Fruit fly (Drosophila melanogaster) whole organism, prepupa: ENCODE results near the gene CG42747.
A peak's percentile ranks its signal among the peaks of the same experiment; 100 is the strongest.

Source experiments
- Blimp-1 ChIP-seq: fragments of 200-800 bp; sonication (Bioruptor generic); optimal IDR thresholded peaks from 3 replicates; lab custom pipeline; 2017; ENCODE audit warnings: missing biosample characterization, missing genetic modification characterization, mild to moderate bottlenecking, moderate library complexity, missing genetic modification reagents
- CG10631 ChIP-seq: fragments of 200-800 bp; sonication (Bioruptor generic); optimal IDR thresholded peaks from 2 replicates; lab custom pipeline; 2016; ENCODE audit warnings: missing biosample characterization, missing genetic modification characterization
- CG10669 ChIP-seq: fragments of 200-800 bp; sonication (Bioruptor generic); optimal IDR thresholded peaks from 3 replicates; lab custom pipeline; 2018; ENCODE audit warnings: missing biosample characterization, mild to moderate bottlenecking, missing genetic modification characterization, moderate library complexity
- CG11762 ChIP-seq: fragments of 200-800 bp; sonication (Bioruptor generic); optimal IDR thresholded peaks from 3 replicates; lab custom pipeline; 2016; ENCODE audit warnings: missing biosample characterization, missing genetic modification characterization; ENCODE audit not compliant: insufficient read depth
- CG15336 ChIP-seq: fragments of 200-800 bp; sonication (Bioruptor generic); IDR thresholded peaks from 2 replicates; pipeline ENCODE4 v1.3.6; 2022; ENCODE audit warnings: missing biosample characterization, missing genetic modification characterization
- CG1621 ChIP-seq: fragments of 200-800 bp; sonication (Bioruptor generic); optimal IDR thresholded peaks from 3 replicates; lab custom pipeline; 2018; ENCODE audit warnings: missing biosample characterization, mild to moderate bottlenecking, missing genetic modification characterization
- CG16779 ChIP-seq: fragments of 200-800 bp; sonication (Bioruptor generic); optimal IDR thresholded peaks from 3 replicates; lab custom pipeline; 2017; ENCODE audit warnings: missing biosample characterization, mild to moderate bottlenecking, missing genetic modification characterization
- CG3032 ChIP-seq: fragments of 200-800 bp; optimal IDR thresholded peaks from 2 replicates; lab custom pipeline; 2019; ENCODE audit warnings: missing biosample characterization, mild to moderate bottlenecking, missing genetic modification characterization, moderate library complexity
- CG31627 ChIP-seq: fragments of 200-800 bp; sonication (Bioruptor generic); optimal IDR thresholded peaks from 3 replicates; lab custom pipeline; 2016; ENCODE audit warnings: missing biosample characterization, missing genetic modification characterization
- CG32006 ChIP-seq: fragments of 200-800 bp; sonication (Bioruptor generic); optimal IDR thresholded peaks from 3 replicates; lab custom pipeline; 2017; ENCODE audit warnings: missing biosample characterization, mild to moderate bottlenecking, missing genetic modification characterization
- CG34406 ChIP-seq: fragments of 200-800 bp; sonication (Bioruptor generic); optimal IDR thresholded peaks from 3 replicates; lab custom pipeline; 2016; ENCODE audit warnings: missing biosample characterization, missing genetic modification characterization
- CG3919 ChIP-seq: fragments of 200-800 bp; sonication (Bioruptor generic); optimal IDR thresholded peaks from 3 replicates; lab custom pipeline; 2016; ENCODE audit warnings: missing biosample characterization, missing genetic modification characterization
- CG4318 ChIP-seq: fragments of 200-800 bp; sonication (Bioruptor generic); optimal IDR thresholded peaks from 3 replicates; lab custom pipeline; 2017; ENCODE audit warnings: missing biosample characterization, mild to moderate bottlenecking, missing genetic modification characterization
- CG6163 ChIP-seq: fragments of 200-800 bp; sonication (Bioruptor generic); IDR thresholded peaks from 3 replicates; pipeline ENCODE4 v1.3.6; 2022; ENCODE audit warnings: missing biosample characterization, missing genetic modification characterization
- CG6276 ChIP-seq: fragments of 200-800 bp; sonication (Bioruptor generic); optimal IDR thresholded peaks from 2 replicates; lab custom pipeline; 2017; ENCODE audit warnings: missing biosample characterization, mild to moderate bottlenecking, missing genetic modification characterization
- CG6792 ChIP-seq: fragments of 200-800 bp; sonication (Bioruptor generic); optimal IDR thresholded peaks from 3 replicates; lab custom pipeline; 2016; ENCODE audit warnings: missing biosample characterization, missing genetic modification characterization
- CG6854 ChIP-seq: fragments of 200-800 bp; sonication (Bioruptor generic); optimal IDR thresholded peaks from 2 replicates; lab custom pipeline; 2017; ENCODE audit warnings: missing biosample characterization, mild to moderate bottlenecking, missing genetic modification characterization
- CG7368 ChIP-seq: fragments of 200-800 bp; sonication (Bioruptor generic); optimal IDR thresholded peaks from 3 replicates; lab custom pipeline; 2016; ENCODE audit warnings: missing biosample characterization, missing genetic modification characterization
- CG8119 ChIP-seq: fragments of 200-800 bp; sonication (Bioruptor generic); IDR thresholded peaks from 3 replicates; pipeline ENCODE4 v1.3.6; 2022; ENCODE audit warnings: missing biosample characterization, missing genetic modification characterization
- CG9139 ChIP-seq: fragments of 200-800 bp; sonication (Bioruptor generic); optimal IDR thresholded peaks from 3 replicates; lab custom pipeline; 2017; ENCODE audit warnings: missing biosample characterization, mild to moderate bottlenecking, missing genetic modification characterization
- Eip78C ChIP-seq: fragments of 200-800 bp; sonication (Bioruptor generic); peaks from one replicate; lab custom pipeline; 2016; ENCODE audit warnings: missing biosample characterization, missing genetic modification characterization
- Eip93F ChIP-seq: fragments of 200-800 bp; sonication (Bioruptor generic); optimal IDR thresholded peaks from 2 replicates; lab custom pipeline; 2016; ENCODE audit warnings: missing biosample characterization, mild to moderate bottlenecking, missing genetic modification characterization
- Ets96B ChIP-seq: fragments of 200-800 bp; optimal IDR thresholded peaks from 2 replicates; lab custom pipeline; 2019; ENCODE audit warnings: missing biosample characterization, mild to moderate bottlenecking, missing genetic modification characterization, moderate library complexity
- Gug ChIP-seq: fragments of 200-800 bp; sonication (Bioruptor generic); IDR thresholded peaks from 2 replicates; pipeline ENCODE4 v1.3.6; 2022; ENCODE audit warnings: missing biosample characterization, missing genetic modification characterization
- Hr39 ChIP-seq: fragments of 200-800 bp; sonication (Bioruptor generic); optimal IDR thresholded peaks from 2 replicates; lab custom pipeline; 2016; ENCODE audit warnings: missing biosample characterization, missing genetic modification characterization
- Hr4 ChIP-seq: fragments of 200-800 bp; sonication (Bioruptor generic); optimal IDR thresholded peaks from 3 replicates; lab custom pipeline; 2016; ENCODE audit warnings: missing biosample characterization, missing genetic modification characterization
- Lpt ChIP-seq: fragments of 200-800 bp; sonication (Bioruptor generic); optimal IDR thresholded peaks from 3 replicates; lab custom pipeline; 2016; ENCODE audit warnings: missing biosample characterization, missing genetic modification characterization
- Met ChIP-seq: fragments of 200-800 bp; sonication (Bioruptor generic); optimal IDR thresholded peaks from 3 replicates; lab custom pipeline; 2016; ENCODE audit warnings: missing biosample characterization, missing genetic modification characterization
- OdsH ChIP-seq: fragments of 200-800 bp; sonication (Bioruptor generic); optimal IDR thresholded peaks from 3 replicates; lab custom pipeline; 2016; ENCODE audit warnings: missing biosample characterization, missing genetic modification characterization
- Sox102F ChIP-seq: fragments of 200-800 bp; sonication (Bioruptor generic); optimal IDR thresholded peaks from 2 replicates; lab custom pipeline; 2016; ENCODE audit warnings: missing biosample characterization, mild to moderate bottlenecking, missing genetic modification characterization
- Sox14 ChIP-seq: fragments of 200-800 bp; sonication (Bioruptor generic); optimal IDR thresholded peaks from 3 replicates; lab custom pipeline; 2016; ENCODE audit warnings: missing biosample characterization, missing genetic modification characterization
- achi ChIP-seq: fragments of 200-800 bp; sonication (Bioruptor generic); optimal IDR thresholded peaks from 3 replicates; lab custom pipeline; 2016; ENCODE audit warnings: missing biosample characterization, missing genetic modification characterization
- acj6 ChIP-seq: fragments of 200-800 bp; sonication (Bioruptor generic); optimal IDR thresholded peaks from 3 replicates; lab custom pipeline; 2016; ENCODE audit warnings: missing biosample characterization, missing genetic modification characterization
- dsx ChIP-seq: fragments of 200-800 bp; optimal IDR thresholded peaks from 3 replicates; lab custom pipeline; 2019; ENCODE audit warnings: missing biosample characterization, mild to moderate bottlenecking, missing genetic modification characterization, moderate library complexity; ENCODE audit not compliant: poor library complexity, severe bottlenecking
- eg ChIP-seq: fragments of 200-800 bp; sonication (Bioruptor generic); IDR thresholded peaks from 3 replicates; pipeline ENCODE4 v1.3.6; 2022; ENCODE audit warnings: missing biosample characterization, missing genetic modification characterization
- esn ChIP-seq: fragments of 200-800 bp; sonication (Bioruptor generic); optimal IDR thresholded peaks from 2 replicates; lab custom pipeline; 2016; ENCODE audit warnings: missing biosample characterization, mild to moderate bottlenecking, missing genetic modification characterization, moderate library complexity
- fd85E ChIP-seq: fragments of 200-800 bp; sonication (Bioruptor generic); optimal IDR thresholded peaks from 3 replicates; lab custom pipeline; 2016; ENCODE audit warnings: missing biosample characterization, missing genetic modification characterization
- lz ChIP-seq: fragments of 200-800 bp; sonication (Bioruptor generic); optimal IDR thresholded peaks from 3 replicates; lab custom pipeline; 2016; ENCODE audit warnings: missing biosample characterization, missing genetic modification characterization
- net ChIP-seq: fragments of 200-800 bp; sonication (Bioruptor generic); optimal IDR thresholded peaks from 3 replicates; lab custom pipeline; 2016; ENCODE audit warnings: missing biosample characterization, missing genetic modification characterization
- salr ChIP-seq, 2 experiments: fragments of 200-800 bp; sonication (Bioruptor generic); optimal IDR thresholded peaks; 3 replicates each; lab custom pipeline; 2016 to 2018; ENCODE audit warnings: missing biosample characterization in 2 of 2, missing genetic modification characterization in 2 of 2, mild to moderate bottlenecking in 1 of 2
- spab ChIP-seq: fragments of 200-800 bp; sonication (Bioruptor generic); optimal IDR thresholded peaks from 2 replicates; lab custom pipeline; 2017; ENCODE audit warnings: missing biosample characterization, mild to moderate bottlenecking, missing genetic modification characterization, missing genetic modification reagents
- ss ChIP-seq, 2 experiments: fragments of 200-800 bp; sonication (Bioruptor generic); optimal IDR thresholded peaks; 2 replicates in 1 of 2; 3 replicates in 1 of 2; lab custom pipeline; 2017 to 2018; ENCODE audit warnings: mild to moderate bottlenecking in 2 of 2, missing biosample characterization in 2 of 2, missing genetic modification characterization in 2 of 2, moderate library complexity in 1 of 2
- vri ChIP-seq: fragments of 200-800 bp; sonication (Bioruptor generic); optimal IDR thresholded peaks from 3 replicates; lab custom pipeline; 2016; ENCODE audit warnings: missing biosample characterization, mild to moderate bottlenecking, missing genetic modification characterization

The CG42747 gene

dm6 chr3L:6446553-6446952, 46.2 kb downstream of the CG42747 start (continued):
- TF ChIP-seq CG3032 (tag; lab: Kevin White, UChicago): peak; percentile 21
- peak; percentile 45 for TF ChIP-seq CG4318 (GFP tag; lab: Kevin White, UChicago)
- peak; percentile 48 for TF ChIP-seq Lpt (GFP tag; lab: Kevin White, UChicago)
- TF ChIP-seq spab: peak; percentile 9
- TF ChIP-seq CG11762 (GFP tag; lab: Kevin White, UChicago): no peak
- peak; percentile 4 for TF ChIP-seq CG6276 (GFP tag; lab: Kevin White, UChicago)
- peak; percentile 8 to 43 for TF ChIP-seq salr (GFP tag; optimal IDR thresholded peaks at IDR 0.05; lab: Kevin White, UChicago)
- peak; percentile 68 for TF ChIP-seq Hr39 (GFP tag; lab: Kevin White, UChicago)
- peak; percentile 45 for TF ChIP-seq CG10631 (GFP tag; lab: Kevin White, UChicago)
- TF ChIP-seq Sox14: peak; percentile 53
- peak; percentile 55 for TF ChIP-seq vri (GFP tag; lab: Kevin White, UChicago)
- peak; percentile 65 for TF ChIP-seq lz
- peak; percentile 65 for TF ChIP-seq CG31627 (GFP tag; lab: Kevin White, UChicago)
- peak; percentile 22 for TF ChIP-seq dsx

- TF ChIP-seq CG6163 (GFP tag; lab: Robert Waterston, UW): peak; percentile 63; the same call in 2 of the 3 replicates
- no peak for TF ChIP-seq lz
- TF ChIP-seq CG15336 (GFP tag; lab: Robert Waterston, UW): peak; percentile 68; the same call in 1 of the 2 replicates
- peak in 1 of 2 experiments; percentile 49 for TF ChIP-seq salr (GFP tag; optimal IDR thresholded peaks at IDR 0.05; lab: Kevin White, UChicago)
- TF ChIP-seq CG3919: no peak
- no peak for TF ChIP-seq spab
- peak; percentile 16 for TF ChIP-seq Lpt (GFP tag; lab: Kevin White, UChicago)
- peak; percentile 77 for TF ChIP-seq eg (GFP tag; lab: Robert Waterston, UW)
- TF ChIP-seq CG4318 (GFP tag; lab: Kevin White, UChicago): no peak
- TF ChIP-seq Sox102F (GFP tag; lab: Kevin White, UChicago): no peak
- TF ChIP-seq Ets96B (tag; lab: Kevin White, UChicago): no peak
- no peak for TF ChIP-seq CG6792 (GFP tag; lab: Kevin White, UChicago)
- peak; percentile 49 for TF ChIP-seq CG32006
- peak; percentile 14 for TF ChIP-seq CG6276 (GFP tag; lab: Kevin White, UChicago)
- TF ChIP-seq ss (GFP tag; optimal IDR thresholded peaks at IDR 0.05; lab: Kevin White, UChicago): no peak
- no peak for TF ChIP-seq Gug (GFP tag; lab: Robert Waterston, UW)
- no peak for TF ChIP-seq CG9139 (GFP tag; lab: Kevin White, UChicago)
- no peak for TF ChIP-seq CG7368
- TF ChIP-seq CG8119 (GFP tag; lab: Robert Waterston, UW): peak; percentile 75; the same call in 2 of the 3 replicates
- no peak for TF ChIP-seq vri (GFP tag; lab: Kevin White, UChicago)
- TF ChIP-seq acj6 (GFP tag; lab: Kevin White, UChicago): peak; percentile 27
- TF ChIP-seq Blimp-1 (GFP tag; lab: Kevin White, UChicago): no peak
- TF ChIP-seq CG3032 (tag; lab: Kevin White, UChicago): no peak
- TF ChIP-seq CG6854: no peak
- peak; percentile 21 for TF ChIP-seq Hr4 (GFP tag; lab: Kevin White, UChicago)
- TF ChIP-seq net (GFP tag; lab: Kevin White, UChicago): peak; percentile 1
These were observed 46.8 kb downstream of the CG42747 start for dm6 chr3L:6447203-6447602.

dm6 chr3L:6447708-6448107, 47.3 kb downstream of the CG42747 start:
- peak; percentile 23 for TF ChIP-seq CG10631 (GFP tag; lab: Kevin White, UChicago)
- no peak for TF ChIP-seq Eip93F (GFP tag; lab: Kevin White, UChicago)
- TF ChIP-seq CG34406 (GFP tag; lab: Kevin White, UChicago): peak; percentile 21
- no peak for TF ChIP-seq fd85E (GFP tag; lab: Kevin White, UChicago)
- TF ChIP-seq esn (GFP tag; lab: Kevin White, UChicago): no peak
- peak; percentile 36 for TF ChIP-seq Ets96B (tag; lab: Kevin White, UChicago)
- peak; percentile 4 for TF ChIP-seq OdsH (GFP tag; lab: Kevin White, UChicago)
- TF ChIP-seq CG16779 (tag; lab: Kevin White, UChicago): peak; percentile 24
- no peak for TF ChIP-seq CG15336 (GFP tag; lab: Robert Waterston, UW)
- peak; percentile 36 to 49 for TF ChIP-seq salr (GFP tag; optimal IDR thresholded peaks at IDR 0.05; lab: Kevin White, UChicago)
- TF ChIP-seq spab: peak; percentile 66
- peak; percentile 57 for TF ChIP-seq CG9139 (GFP tag; lab: Kevin White, UChicago)
- TF ChIP-seq achi: peak; percentile 6
- peak; percentile 42 for TF ChIP-seq CG1621
- TF ChIP-seq dsx: peak; percentile 34
- TF ChIP-seq Eip78C (GFP tag; lab: Kevin White, UChicago): peak; percentile 70
- TF ChIP-seq eg (GFP tag; lab: Robert Waterston, UW): peak; percentile 54; the same call in 2 of the 3 replicates
- TF ChIP-seq CG32006: peak; percentile 46
- TF ChIP-seq CG6163 (GFP tag; lab: Robert Waterston, UW): peak; percentile 69; the same call in 2 of the 3 replicates
- no peak for TF ChIP-seq lz
- peak; percentile 19 for TF ChIP-seq net (GFP tag; lab: Kevin White, UChicago)
- peak; percentile 21 for TF ChIP-seq CG6276 (GFP tag; lab: Kevin White, UChicago)
- peak; percentile 3 for TF ChIP-seq CG11762 (GFP tag; lab: Kevin White, UChicago)
- peak; percentile 28 for TF ChIP-seq CG10669 (GFP tag; lab: Kevin White, UChicago)
- peak; percentile 63 to 80 for TF ChIP-seq ss (GFP tag; optimal IDR thresholded peaks at IDR 0.05; lab: Kevin White, UChicago)
- TF ChIP-seq Hr4 (GFP tag; lab: Kevin White, UChicago): peak; percentile 4
- TF ChIP-seq CG3919: peak; percentile 31
- TF ChIP-seq Met (GFP tag; lab: Kevin White, UChicago): no peak
